Fruit fly (Drosophila melanogaster): ENCODE data around the gene XNP.

XNP gene

dm6 chr3R:25482463-25483173 lies at the start of gene XNP, which contains the start of the genes CG42488 and CG5116:
TSS of gene XNP (minus strand) at chr3R:25482834.
TSS of gene CG42488 (plus strand) at chr3R:25483098.
TSS of gene CG5116 (plus strand) at chr3R:25483098.
- TF ChIP-seq nerfin-1 (tag; optimal IDR thresholded peaks at IDR 0.05) (peak; percentile 61), CG12155 (GFP tag; optimal IDR thresholded peaks at IDR 0.05) (peak; percentile 49), CG10431 (GFP tag; optimal IDR thresholded peaks at IDR 0.05) (no peak), Scr (GFP tag; IDR thresholded peaks at IDR 0.05; ENCODE audit: partially characterized antibody) (peak; percentile 99), Nf-YC (tag; optimal IDR thresholded peaks at IDR 0.05) (peak; percentile 88), dpn (GFP tag; optimal IDR thresholded peaks at IDR 0.05) (peak in 1 of 2 experiments; percentile 61), CG1529 (GFP tag; optimal IDR thresholded peaks at IDR 0.05) (no peak), CG34422 (GFP tag; IDR thresholded peaks at IDR 0.05) (no peak; the same call in 2 of the 3 replicates), CG13123 (GFP tag; optimal IDR thresholded peaks at IDR 0.05) (peak; percentile 31), tgo (GFP tag; IDR thresholded peaks at IDR 0.05) (peak; percentile 32; the same call in 1 of the 3 replicates), Xrp1 (GFP tag; IDR thresholded peaks at IDR 0.05) (peak; percentile 40; the same call in 1 of the 2 replicates), CG4617 (GFP tag; optimal IDR thresholded peaks at IDR 0.05; ENCODE audit: borderline replicate concordance) (peak; percentile 48), zfh2 (GFP tag; optimal IDR thresholded peaks at IDR 0.05) (peak; percentile 56), Hmx (GFP tag; optimal IDR thresholded peaks at IDR 0.05) (no peak), pum (GFP tag; optimal IDR thresholded peaks at IDR 0.05) (peak; percentile 24), Dad (GFP tag; optimal IDR thresholded peaks at IDR 0.05) (peak; percentile 52), CG4404 (GFP tag; IDR thresholded peaks at IDR 0.05) (no peak; the same call in 1 of the 2 replicates), ara (GFP tag; IDR thresholded peaks at IDR 0.05) (no peak), CG13287 (GFP tag; IDR thresholded peaks at IDR 0.05; ENCODE audit: partially characterized antibody) (peak; percentile 99), gsb-n (tag; optimal IDR thresholded peaks at IDR 0.05) (peak; percentile 44), CG13624 (GFP tag; optimal IDR thresholded peaks at IDR 0.05) (peak; percentile 26), Drgx (GFP tag; IDR thresholded peaks at IDR 0.05) (peak; percentile 59), CG12071 (GFP tag; optimal IDR thresholded peaks at IDR 0.05) (no peak), CG8388 (GFP tag; optimal IDR thresholded peaks at IDR 0.05) (peak; percentile 19), Med (GFP tag) (peak; percentile 91), tap (tag; optimal IDR thresholded peaks at IDR 0.05) (no peak), CG42726 (GFP tag; IDR thresholded peaks at IDR 0.05; ENCODE audit: partially characterized antibody) (peak; percentile 92), CG17385 (GFP tag; optimal IDR thresholded peaks at IDR 0.05) (peak; percentile 92), CG34224 (GFP tag; IDR thresholded peaks at IDR 0.05; ENCODE audit: partially characterized antibody) (peak; percentile 99), D19B (GFP tag; optimal IDR thresholded peaks at IDR 0.05) (no peak), CG14965 (GFP tag; optimal IDR thresholded peaks at IDR 0.05; ENCODE audit: borderline replicate concordance) (no peak), croc (GFP tag; conservative IDR thresholded peaks at IDR 0.05) (no peak), Mad (GFP tag; optimal IDR thresholded peaks at IDR 0.05) (peak; percentile 39), hbn (GFP tag; IDR thresholded peaks at IDR 0.05; ENCODE audit: partially characterized antibody) (peak; percentile 98), CG17328 (GFP tag; IDR thresholded peaks at IDR 0.05) (peak; percentile 37; the same call in 1 of the 2 replicates), Trl (optimal IDR thresholded peaks at IDR 0.05) (peak in 1 of 2 experiments; percentile 54), Trl (GFP tag; optimal IDR thresholded peaks at IDR 0.05) (no peak), CG9437 (GFP tag; optimal IDR thresholded peaks at IDR 0.05) (peak; percentile 57), slbo (GFP tag; IDR thresholded peaks at IDR 0.05) (peak; percentile 82), Dref (GFP tag; IDR thresholded peaks at IDR 0.05) (peak; percentile 79), ato (GFP tag; IDR thresholded peaks at IDR 0.05; ENCODE audit: partially characterized antibody) (peak; percentile 92), nom (GFP tag; optimal IDR thresholded peaks at IDR 0.05) (peak; percentile 94), Doc3 (GFP tag; IDR thresholded peaks at IDR 0.05; ENCODE audit: partially characterized antibody) (peak; percentile 100), CG31224 (GFP tag; IDR thresholded peaks at IDR 0.05) (no peak), Hr3 (GFP tag; optimal IDR thresholded peaks at IDR 0.05) (peak; percentile 48), caup (GFP tag; optimal IDR thresholded peaks at IDR 0.05; ENCODE audit: severe bottlenecking) (peak; percentile 31), CG9817 (tag; optimal IDR thresholded peaks at IDR 0.05) (peak; percentile 73), HmgD (GFP tag; optimal IDR thresholded peaks at IDR 0.05) (peak; percentile 3), HLH3B (GFP tag; IDR thresholded peaks at IDR 0.05) (peak; percentile 27; the same call in 1 of the 2 replicates)

All from whole organism, embryonic.